Worm (Caenorhabditis elegans) whole organism, early embryonic: ENCODE measurements around the gene K03B8.11.

ENCODE experiments used
- B0310.2 ChIP-seq: sonication (generic microtip); optimal IDR thresholded peaks from 2 replicates; lab custom pipeline; 2016; ENCODE audit warnings: mild to moderate bottlenecking, missing genetic modification characterization, missing compliant biosample characterization
- F13C5.2 ChIP-seq: sonication (generic microtip); optimal IDR thresholded peaks from 2 replicates; lab custom pipeline; 2017; ENCODE audit warnings: mild to moderate bottlenecking, missing genetic modification characterization, inconsistent platforms, missing compliant biosample characterization
- aly-1 ChIP-seq: sonication (generic microtip); optimal IDR thresholded peaks from 2 replicates; lab custom pipeline; 2016; ENCODE audit warnings: missing genetic modification characterization, missing compliant biosample characterization
- ama-1 ChIP-seq: fragments of 150-350 bp; optimal IDR thresholded peaks from 2 replicates; lab custom pipeline; 2014
- ceh-13 ChIP-seq: fragments of 200-800 bp; sonication (Bioruptor generic); optimal IDR thresholded peaks from 2 replicates; lab custom pipeline; 2018; ENCODE audit warnings: mild to moderate bottlenecking, missing genetic modification characterization, missing compliant biosample characterization
- flt-1 ChIP-seq: fragments of 200-800 bp; sonication (Bioruptor generic); IDR thresholded peaks from 2 replicates; pipeline ENCODE4 v1.3.6; 2022; ENCODE audit warnings: missing genetic modification characterization, missing compliant biosample characterization
- hmbx-1 ChIP-seq: sonication (generic microtip); optimal IDR thresholded peaks from 2 replicates; lab custom pipeline; 2016; ENCODE audit warnings: mild to moderate bottlenecking, missing genetic modification characterization, missing compliant biosample characterization
- hmg-4 ChIP-seq: fragments of 200-800 bp; sonication (Bioruptor generic); optimal IDR thresholded peaks from 2 replicates; lab custom pipeline; 2018; ENCODE audit warnings: mild to moderate bottlenecking, missing genetic modification characterization, missing compliant biosample characterization
- hnd-1 ChIP-seq: sonication (generic microtip); optimal IDR thresholded peaks from 2 replicates; lab custom pipeline; 2016; ENCODE audit warnings: missing genetic modification characterization, missing compliant biosample characterization
- scrt-1 ChIP-seq: fragments of 200-800 bp; sonication (Bioruptor generic); IDR thresholded peaks from 2 replicates; pipeline ENCODE4 v1.3.6; 2022; ENCODE audit warnings: missing genetic modification characterization, missing compliant biosample characterization
- sea-1 ChIP-seq: fragments of 200-800 bp; sonication (Bioruptor generic); conservative IDR thresholded peaks from 2 replicates; pipeline ENCODE4 v1.3.6; 2022; ENCODE audit warnings: missing genetic modification characterization, missing compliant biosample characterization
- tbx-11 ChIP-seq: fragments of 200-800 bp; sonication (Bioruptor generic); IDR thresholded peaks from 2 replicates; pipeline ENCODE4 v1.3.6; 2022; ENCODE audit warnings: missing genetic modification characterization, missing compliant biosample characterization
- tbx-37 ChIP-seq: fragments of 200-800 bp; sonication (Bioruptor generic); conservative IDR thresholded peaks from 2 replicates; pipeline ENCODE4 v1.3.6; 2022; ENCODE audit warnings: missing genetic modification reagents, missing genetic modification characterization, missing compliant biosample characterization

DNA sequence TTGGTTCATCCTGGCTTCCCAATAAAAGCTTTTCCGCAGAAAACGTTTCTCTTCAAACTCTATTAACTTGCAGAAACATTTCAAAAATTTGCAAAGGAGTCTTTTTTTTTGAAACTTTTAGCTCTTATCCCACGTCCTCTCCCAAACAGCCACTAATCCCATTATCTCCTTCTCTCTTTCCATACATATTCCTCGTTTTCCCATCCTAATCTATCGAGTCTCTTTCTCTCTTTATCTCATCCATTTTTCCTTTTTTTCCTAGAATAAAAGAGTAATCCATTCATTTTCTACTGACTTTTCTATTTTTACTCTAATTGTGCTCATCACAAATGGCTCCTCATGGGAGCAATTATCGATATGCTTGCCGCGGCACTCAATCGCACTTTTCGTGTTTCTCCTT is 38.4 kb upstream of the K03B8.11 start:
- TF ChIP-seq ama-1 (lab: Kevin White, UChicago) (no peak), tbx-37 (GFP tag; lab: Robert Waterston, UW) (no peak), flt-1 (GFP tag; lab: Robert Waterston, UW) (no peak), sea-1 (GFP tag; lab: Robert Waterston, UW) (no peak), F13C5.2 (tag; lab: Kevin White, UChicago) (no peak), hmbx-1 (tag; lab: Kevin White, UChicago) (no peak), hmg-4 (GFP tag; lab: Kevin White, UChicago) (no peak), ceh-13 (no peak), tbx-11 (GFP tag; lab: Robert Waterston, UW) (no peak), scrt-1 (GFP tag; lab: Robert Waterston, UW) (no peak), hnd-1 (tag; lab: Kevin White, UChicago) (no peak), B0310.2 (tag; lab: Kevin White, UChicago) (no peak), aly-1 (tag; lab: Kevin White, UChicago) (no peak)
